Fruit fly (Drosophila melanogaster): Measurements from ENCODE around the gene PolA1.

The PolA1 gene

dm6 chr3R:21649053-21649821, 22.3 kb downstream of the PolA1 start (continued):
- TF ChIP-seq lz (GFP tag; optimal IDR thresholded peaks at IDR 0.05) (no peak), topi (GFP tag; optimal IDR thresholded peaks at IDR 0.05) (peak; percentile 36), fd59A (GFP tag; optimal IDR thresholded peaks at IDR 0.05) (no peak), Sox102F (GFP tag; optimal IDR thresholded peaks at IDR 0.05) (no peak), ss (GFP tag; optimal IDR thresholded peaks at IDR 0.05) (peak; percentile 32 to 51), CG6276 (GFP tag; optimal IDR thresholded peaks at IDR 0.05) (no peak), pdm3 (GFP tag; optimal IDR thresholded peaks at IDR 0.05) (no peak), CG16779 (tag; optimal IDR thresholded peaks at IDR 0.05) (no peak), vri (GFP tag; optimal IDR thresholded peaks at IDR 0.05) (no peak), CG11902 (GFP tag; optimal IDR thresholded peaks at IDR 0.05) (peak; percentile 23), CG8319 (GFP tag; optimal IDR thresholded peaks at IDR 0.05) (peak; percentile 25), CG6792 (GFP tag; optimal IDR thresholded peaks at IDR 0.05) (peak; percentile 4), Ets21C (GFP tag; optimal IDR thresholded peaks at IDR 0.05) (no peak), CG34406 (GFP tag; optimal IDR thresholded peaks at IDR 0.05) (peak; percentile 79), Met (GFP tag; optimal IDR thresholded peaks at IDR 0.05) (peak; percentile 41), Sox15 (GFP tag; optimal IDR thresholded peaks at IDR 0.05) (peak; percentile 55), Blimp-1 (GFP tag; optimal IDR thresholded peaks at IDR 0.05) (no peak), CG6854 (GFP tag; optimal IDR thresholded peaks at IDR 0.05) (no peak), dsx (GFP tag; optimal IDR thresholded peaks at IDR 0.05; ENCODE audit: poor library complexity, severe bottlenecking) (peak; percentile 87), CG15336 (GFP tag; IDR thresholded peaks at IDR 0.05) (no peak; the same call in 1 of the 2 replicates), Hr4 (GFP tag; optimal IDR thresholded peaks at IDR 0.05) (no peak), salr (GFP tag; optimal IDR thresholded peaks at IDR 0.05) (peak in 1 of 2 experiments; percentile 28), CG10631 (GFP tag; optimal IDR thresholded peaks at IDR 0.05) (peak; percentile 78), CG32006 (GFP tag; optimal IDR thresholded peaks at IDR 0.05) (no peak)

dm6 chr3R:21648460-21648859, 23.1 kb downstream of the PolA1 start:
- TF ChIP-seq fd85E (GFP tag; optimal IDR thresholded peaks at IDR 0.05) (no peak), CG8319 (GFP tag; optimal IDR thresholded peaks at IDR 0.05) (no peak), spab (GFP tag; optimal IDR thresholded peaks at IDR 0.05) (peak; percentile 45), CG10631 (GFP tag; optimal IDR thresholded peaks at IDR 0.05) (peak; percentile 48), CG8119 (GFP tag; IDR thresholded peaks at IDR 0.05) (no peak), Sox15 (GFP tag; optimal IDR thresholded peaks at IDR 0.05) (peak; percentile 32), CG1621 (tag; optimal IDR thresholded peaks at IDR 0.05) (no peak), Met (GFP tag; optimal IDR thresholded peaks at IDR 0.05) (peak; percentile 81), CG6163 (GFP tag; IDR thresholded peaks at IDR 0.05) (0 out of 3 replicates have a peak, but pooled peaks have one; percentile 9), Hr38 (GFP tag; optimal IDR thresholded peaks at IDR 0.05) (no peak), Eip93F (GFP tag; optimal IDR thresholded peaks at IDR 0.05) (no peak), Lpt (GFP tag; optimal IDR thresholded peaks at IDR 0.05) (no peak), CG8632 (GFP tag; optimal IDR thresholded peaks at IDR 0.05) (peak; percentile 42), CG15336 (GFP tag; IDR thresholded peaks at IDR 0.05) (no peak), CG34406 (GFP tag; optimal IDR thresholded peaks at IDR 0.05) (peak; percentile 65), CG3919 (GFP tag; optimal IDR thresholded peaks at IDR 0.05) (peak; percentile 32), Sox14 (GFP tag; optimal IDR thresholded peaks at IDR 0.05) (peak; percentile 59), eg (GFP tag; IDR thresholded peaks at IDR 0.05) (no peak), acj6 (GFP tag; optimal IDR thresholded peaks at IDR 0.05) (peak; percentile 39), fkh (GFP tag; optimal IDR thresholded peaks at IDR 0.05) (no peak), Sox102F (GFP tag; optimal IDR thresholded peaks at IDR 0.05) (peak; percentile 58), CG11294 (GFP tag; IDR thresholded peaks at IDR 0.05) (no peak), dsx (GFP tag; optimal IDR thresholded peaks at IDR 0.05; ENCODE audit: poor library complexity, severe bottlenecking) (no peak), CG6276 (GFP tag; optimal IDR thresholded peaks at IDR 0.05) (no peak), cyc (GFP tag; optimal IDR thresholded peaks at IDR 0.05) (peak; percentile 55), fd59A (GFP tag; optimal IDR thresholded peaks at IDR 0.05) (peak; percentile 55), vri (GFP tag; optimal IDR thresholded peaks at IDR 0.05) (no peak), lz (GFP tag; optimal IDR thresholded peaks at IDR 0.05) (peak; percentile 63), achi (GFP tag; optimal IDR thresholded peaks at IDR 0.05) (peak; percentile 57), dac (GFP tag; optimal IDR thresholded peaks at IDR 0.05) (no peak), CG16779 (tag; optimal IDR thresholded peaks at IDR 0.05) (no peak), CG11762 (GFP tag; optimal IDR thresholded peaks at IDR 0.05; ENCODE audit: insufficient read depth) (no peak), OdsH (GFP tag; optimal IDR thresholded peaks at IDR 0.05) (peak; percentile 43), Eip78C (GFP tag) (peak; percentile 93), Hr4 (GFP tag; optimal IDR thresholded peaks at IDR 0.05) (no peak), CG3032 (tag; optimal IDR thresholded peaks at IDR 0.05) (peak; percentile 24), CG6808 (GFP tag; optimal IDR thresholded peaks at IDR 0.05) (no peak)
